Fruit fly (Drosophila melanogaster) whole organism, embryonic: ENCODE results near the gene CG32483.
A peak's percentile ranks its signal among the peaks of the same experiment; 100 is the strongest.

ENCODE experiments used
- Atf-2 ChIP-seq: fragments of 200-800 bp; sonication (Bioruptor generic); optimal IDR thresholded peaks from 2 replicates; lab custom pipeline; 2016; ENCODE audit warnings: missing biosample characterization, missing genetic modification characterization
- B-H2 ChIP-seq: fragments of 200-800 bp; sonication (Bioruptor generic); optimal IDR thresholded peaks from 2 replicates; lab custom pipeline; 2018; ENCODE audit warnings: missing biosample characterization, mild to moderate bottlenecking, missing genetic modification characterization
- CG10321 ChIP-seq: fragments of 200-800 bp; sonication (Bioruptor generic); IDR thresholded peaks from 2 replicates; pipeline ENCODE4 v1.3.6; 2022; ENCODE audit warnings: missing biosample characterization, missing genetic modification characterization
- CG10462 ChIP-seq: fragments of 200-800 bp; sonication (Bioruptor generic); optimal IDR thresholded peaks from 2 replicates; lab custom pipeline; 2016; ENCODE audit warnings: missing biosample characterization, missing genetic modification characterization
- CG11695 ChIP-seq: fragments of 200-800 bp; sonication (Bioruptor generic); IDR thresholded peaks from 3 replicates; pipeline ENCODE4 v1.3.6; 2022; ENCODE audit warnings: missing biosample characterization, missing genetic modification characterization
- CG12299 ChIP-seq: fragments of 200-800 bp; sonication (Bioruptor generic); optimal IDR thresholded peaks from 2 replicates; lab custom pipeline; 2018; ENCODE audit warnings: missing biosample characterization, mild to moderate bottlenecking, missing genetic modification characterization
- CG12659 ChIP-seq: fragments of 200-800 bp; sonication (Bioruptor generic); optimal IDR thresholded peaks from 3 replicates; lab custom pipeline; 2017; ENCODE audit warnings: mild to moderate bottlenecking, missing biosample characterization, missing genetic modification reagents, missing genetic modification characterization
- CG12769 ChIP-seq: fragments of 200-800 bp; sonication (Bioruptor generic); optimal IDR thresholded peaks from 2 replicates; lab custom pipeline; 2019; ENCODE audit warnings: missing biosample characterization, mild to moderate bottlenecking, missing genetic modification characterization, moderate library complexity
- CG13624 ChIP-seq: fragments of 200-800 bp; sonication (Bioruptor generic); optimal IDR thresholded peaks from 2 replicates; lab custom pipeline; 2016; ENCODE audit warnings: missing biosample characterization, missing genetic modification characterization
- CG14667 ChIP-seq: fragments of 200-800 bp; sonication (Bioruptor generic); IDR thresholded peaks from 2 replicates; pipeline ENCODE4 v1.3.6; 2022; ENCODE audit warnings: missing biosample characterization, missing genetic modification characterization
- CG17359 ChIP-seq: fragments of 200-800 bp; sonication (Bioruptor generic); optimal IDR thresholded peaks from 3 replicates; lab custom pipeline; 2018; ENCODE audit warnings: missing biosample characterization, mild to moderate bottlenecking, missing genetic modification characterization, moderate library complexity
- CG17385 ChIP-seq: fragments of 200-800 bp; sonication (Bioruptor generic); optimal IDR thresholded peaks from 3 replicates; lab custom pipeline; 2018; ENCODE audit warnings: missing biosample characterization, mild to moderate bottlenecking, missing genetic modification characterization
- CG2116 ChIP-seq: fragments of 200-800 bp; sonication (Bioruptor generic); optimal IDR thresholded peaks from 3 replicates; lab custom pipeline; 2018; ENCODE audit warnings: missing biosample characterization, mild to moderate bottlenecking, missing genetic modification characterization
- CG42726 ChIP-seq: fragments of 200-800 bp; sonication (Bioruptor generic); IDR thresholded peaks from 2 replicates; pipeline ENCODE4 v1.3.6; 2022; ENCODE audit warnings: missing biosample characterization, missing genetic modification characterization; ENCODE audit not compliant: partially characterized antibody
- CG4328 ChIP-seq: fragments of 200-800 bp; sonication (Bioruptor generic); optimal IDR thresholded peaks from 3 replicates; lab custom pipeline; 2017; ENCODE audit warnings: missing biosample characterization, missing genetic modification reagents, missing genetic modification characterization
- CG4424 ChIP-seq: fragments of 200-800 bp; sonication (Bioruptor generic); optimal IDR thresholded peaks from 3 replicates; lab custom pipeline; 2016; ENCODE audit warnings: missing biosample characterization, missing genetic modification characterization
- CG4707 ChIP-seq: fragments of 200-800 bp; sonication (Bioruptor generic); optimal IDR thresholded peaks from 2 replicates; lab custom pipeline; 2018; ENCODE audit warnings: missing biosample characterization, mild to moderate bottlenecking, missing genetic modification characterization, moderate library complexity
- CG6791 ChIP-seq: fragments of 200-800 bp; sonication (Bioruptor generic); IDR thresholded peaks from 3 replicates; pipeline ENCODE4 v1.3.6; 2022; ENCODE audit warnings: missing biosample characterization, missing genetic modification characterization; ENCODE audit not compliant: partially characterized antibody
- CG6854 ChIP-seq: fragments of 200-800 bp; sonication (Bioruptor generic); optimal IDR thresholded peaks from 3 replicates; lab custom pipeline; 2017; ENCODE audit warnings: missing biosample characterization, mild to moderate bottlenecking, missing genetic modification characterization
- CG7786 ChIP-seq: fragments of 200-800 bp; sonication (Bioruptor generic); optimal IDR thresholded peaks from 2 replicates; lab custom pipeline; 2016; ENCODE audit warnings: missing biosample characterization, missing genetic modification characterization
- CG8388 ChIP-seq: fragments of 200-800 bp; sonication (Bioruptor generic); optimal IDR thresholded peaks from 2 replicates; lab custom pipeline; 2019; ENCODE audit warnings: missing biosample characterization, mild to moderate bottlenecking, missing genetic modification characterization, moderate library complexity
- Chrac-16 ChIP-seq: fragments of 200-800 bp; sonication (Bioruptor generic); optimal IDR thresholded peaks from 3 replicates; lab custom pipeline; 2016; ENCODE audit warnings: missing biosample characterization, missing genetic modification characterization
- CrebB ChIP-seq: fragments of 200-800 bp; sonication (Bioruptor generic); optimal IDR thresholded peaks from 3 replicates; lab custom pipeline; 2018; ENCODE audit warnings: missing biosample characterization, mild to moderate bottlenecking, missing genetic modification characterization
- Doc2 ChIP-seq: fragments of 200-800 bp; sonication (Bioruptor generic); IDR thresholded peaks from 2 replicates; pipeline ENCODE4 v1.3.6; 2022; ENCODE audit warnings: missing biosample characterization, missing genetic modification characterization
- Elba2 ChIP-seq: fragments of 200-800 bp; sonication (Bioruptor generic); optimal IDR thresholded peaks from 3 replicates; lab custom pipeline; 2016; ENCODE audit warnings: missing biosample characterization, missing genetic modification characterization
- HLHmδ ChIP-seq: fragments of 200-800 bp; sonication (Bioruptor generic); optimal IDR thresholded peaks from 2 replicates; lab custom pipeline; 2018; ENCODE audit warnings: missing biosample characterization, mild to moderate bottlenecking, missing genetic modification characterization, moderate library complexity
- Hsf ChIP-seq: fragments of 200-800 bp; sonication (Bioruptor generic); optimal IDR thresholded peaks from 3 replicates; lab custom pipeline; 2016; ENCODE audit warnings: missing biosample characterization, missing genetic modification characterization
- Med ChIP-seq: fragments of 200-800 bp; sonication (Bioruptor generic); peaks from one replicate; lab custom pipeline; 2016; ENCODE audit warnings: missing biosample characterization, missing genetic modification characterization, mild to moderate bottlenecking, inconsistent platforms, moderate library complexity
- Meics ChIP-seq: fragments of 200-800 bp; sonication (Bioruptor generic); optimal IDR thresholded peaks from 2 replicates; lab custom pipeline; 2017; ENCODE audit warnings: missing biosample characterization, mild to moderate bottlenecking, missing genetic modification characterization
- Oaz ChIP-seq: fragments of 200-800 bp; sonication (Bioruptor generic); IDR thresholded peaks from 2 replicates; pipeline ENCODE4 v1.3.6; 2022; ENCODE audit warnings: missing biosample characterization, missing genetic modification characterization
- Spps ChIP-seq: fragments of 200-800 bp; sonication (Bioruptor generic); optimal IDR thresholded peaks from 2 replicates; lab custom pipeline; 2018; ENCODE audit warnings: missing biosample characterization, mild to moderate bottlenecking, missing genetic modification characterization
- Ssrp ChIP-seq: fragments of 200-800 bp; sonication (Bioruptor generic); optimal IDR thresholded peaks from 2 replicates; lab custom pipeline; 2018; ENCODE audit warnings: missing biosample characterization, mild to moderate bottlenecking, missing genetic modification characterization, moderate library complexity
- TFAM ChIP-seq: fragments of 200-800 bp; sonication (Bioruptor generic); optimal IDR thresholded peaks from 2 replicates; lab custom pipeline; 2017; ENCODE audit warnings: missing biosample characterization, missing genetic modification characterization, inconsistent platforms
- Xbp1 ChIP-seq: fragments of 200-800 bp; sonication (Bioruptor generic); optimal IDR thresholded peaks from 3 replicates; lab custom pipeline; 2016; ENCODE audit warnings: missing biosample characterization, mild to moderate bottlenecking, missing genetic modification characterization
- al ChIP-seq: fragments of 200-800 bp; sonication (Bioruptor generic); IDR thresholded peaks from 2 replicates; pipeline ENCODE4 v1.3.6; 2022; ENCODE audit warnings: missing biosample characterization, missing genetic modification characterization
- cad ChIP-seq: fragments of >200 bp; optimal IDR thresholded peaks from 2 replicates; lab custom pipeline; 2017; ENCODE audit warnings: missing biosample characterization, missing genetic modification characterization
- cwo ChIP-seq: fragments of 200-800 bp; sonication (Bioruptor generic); optimal IDR thresholded peaks from 3 replicates; lab custom pipeline; 2017; ENCODE audit warnings: missing biosample characterization, missing genetic modification characterization, mild to moderate bottlenecking, moderate library complexity, missing genetic modification reagents
- da ChIP-seq: fragments of 200-800 bp; sonication (Bioruptor generic); optimal IDR thresholded peaks from 2 replicates; lab custom pipeline; 2016; ENCODE audit warnings: missing biosample characterization, missing genetic modification characterization
- ham ChIP-seq: fragments of 200-800 bp; sonication (Bioruptor generic); IDR thresholded peaks from 2 replicates; pipeline ENCODE4 v1.3.6; 2022; ENCODE audit warnings: missing biosample characterization, missing genetic modification characterization
- hbn ChIP-seq: fragments of 200-800 bp; sonication (Bioruptor generic); IDR thresholded peaks from 2 replicates; pipeline ENCODE4 v1.3.6; 2022; ENCODE audit warnings: missing biosample characterization, missing genetic modification characterization; ENCODE audit not compliant: partially characterized antibody
- her ChIP-seq: fragments of 200-800 bp; sonication (Bioruptor generic); optimal IDR thresholded peaks from 2 replicates; lab custom pipeline; 2016; ENCODE audit warnings: missing biosample characterization, missing genetic modification characterization
- ind ChIP-seq: fragments of 200-800 bp; sonication (Bioruptor generic); optimal IDR thresholded peaks from 3 replicates; lab custom pipeline; 2016; ENCODE audit warnings: missing biosample characterization, missing genetic modification characterization
- nau ChIP-seq: fragments of 200-800 bp; sonication (Bioruptor generic); optimal IDR thresholded peaks from 3 replicates; lab custom pipeline; 2017; ENCODE audit warnings: missing biosample characterization, mild to moderate bottlenecking, missing genetic modification characterization, missing genetic modification reagents
- otp ChIP-seq: fragments of 200-800 bp; sonication (Bioruptor generic); IDR thresholded peaks from 3 replicates; pipeline ENCODE4, ENCODE4 v1.3.6; 2022; ENCODE audit warnings: missing biosample characterization, missing genetic modification characterization
- p53 ChIP-seq: fragments of 200-800 bp; sonication (Bioruptor generic); optimal IDR thresholded peaks from 2 replicates; lab custom pipeline; 2016; ENCODE audit warnings: missing biosample characterization, missing genetic modification characterization
- pnt ChIP-seq: fragments of 200-800 bp; sonication (Bioruptor generic); optimal IDR thresholded peaks from 3 replicates; lab custom pipeline; 2016; ENCODE audit warnings: missing biosample characterization, missing genetic modification characterization
- vfl ChIP-seq: fragments of 200-800 bp; sonication (Bioruptor generic); optimal IDR thresholded peaks from 2 replicates; lab custom pipeline; 2016; ENCODE audit warnings: missing biosample characterization, missing genetic modification characterization
- zf30C ChIP-seq: fragments of 200-800 bp; sonication (Bioruptor generic); optimal IDR thresholded peaks from 3 replicates; lab custom pipeline; 2018; ENCODE audit warnings: missing biosample characterization, mild to moderate bottlenecking, missing genetic modification characterization
- zfh2 ChIP-seq: fragments of 200-800 bp; sonication (Bioruptor generic); optimal IDR thresholded peaks from 2 replicates; lab custom pipeline; 2016; ENCODE audit warnings: missing biosample characterization, missing genetic modification characterization

Gene CG32483

dm6 chr3L:700160-700917 lies 10.5 kb upstream of the CG32483 start (continued):
- TF ChIP-seq CG13624 (peak; percentile 27), cwo (GFP tag; lab: Kevin White, UChicago) (peak; percentile 46), nau (GFP tag; lab: Kevin White, UChicago) (peak; percentile 74), Xbp1 (GFP tag; lab: Kevin White, UChicago) (peak; percentile 60), Spps (tag; lab: Kevin White, UChicago) (peak; percentile 31), Chrac-16 (GFP tag; lab: Kevin White, UChicago) (peak; percentile 42), CG12659 (GFP tag; lab: Kevin White, UChicago) (peak; percentile 68), ham (no peak), zf30C (no peak), da (GFP tag; lab: Kevin White, UChicago) (no peak), hbn (no peak), ind (GFP tag; lab: Kevin White, UChicago) (peak; percentile 21), CrebB (peak; percentile 8), CG6854 (GFP tag; lab: Kevin White, UChicago) (peak; percentile 71), Hsf (GFP tag; lab: Kevin White, UChicago) (peak; percentile 62), Meics (GFP tag; lab: Kevin White, UChicago) (peak; percentile 72), Ssrp (tag; lab: Kevin White, UChicago) (peak; percentile 24), CG7786 (GFP tag; lab: Kevin White, UChicago) (no peak), CG10462 (GFP tag; lab: Kevin White, UChicago) (peak; percentile 20), p53 (GFP tag; lab: Kevin White, UChicago) (no peak), her (GFP tag; lab: Kevin White, UChicago) (peak; percentile 57), Atf-2 (peak; percentile 8), CG10321 (GFP tag; lab: Robert Waterston, UW) (no peak), cad (GFP tag; lab: Kevin White, UChicago) (no peak), pnt (no peak), B-H2 (GFP tag; lab: Kevin White, UChicago) (peak; percentile 41), CG12299 (peak; percentile 72), CG12769 (peak; percentile 66), HLHmδ (GFP tag; lab: Kevin White, UChicago) (no peak), CG17385 (GFP tag; lab: Kevin White, UChicago) (peak; percentile 65), CG11695 (GFP tag; lab: Robert Waterston, UW) (peak; percentile 79), CG4328 (GFP tag; lab: Kevin White, UChicago) (peak; percentile 16), otp (peak; percentile 48; the same call in 1 of the 3 replicates), vfl (GFP tag; lab: Kevin White, UChicago) (peak; percentile 13), CG8388 (GFP tag; lab: Kevin White, UChicago) (peak; percentile 50), Doc2 (GFP tag; lab: Robert Waterston, UW) (no peak), CG6791 (GFP tag; lab: Robert Waterston, UW) (0 out of 3 replicates have a peak, but pooled peaks have one; percentile 16), CG4424 (peak; percentile 28), Elba2 (GFP tag; lab: Kevin White, UChicago) (no peak), CG17359 (tag; lab: Kevin White, UChicago) (peak; percentile 69), Oaz (no peak), CG2116 (GFP tag; lab: Kevin White, UChicago) (peak; percentile 14), zfh2 (GFP tag; lab: Kevin White, UChicago) (no peak), CG42726 (no peak), CG4707 (GFP tag; lab: Kevin White, UChicago) (peak; percentile 37), al (peak; percentile 35; the same call in 1 of the 2 replicates), TFAM (GFP tag; lab: Kevin White, UChicago) (no peak), Med (GFP tag; lab: Kevin White, UChicago) (peak; percentile 72), CG14667 (peak; percentile 24; the same call in 1 of the 2 replicates)
